Worm (Caenorhabditis elegans) whole organism, L2 larva: ENCODE data around the gene F28G4.4.
A peak's percentile ranks its signal among the peaks of the same experiment; 100 is the strongest.

Source experiments
- C34F6.9 ChIP-seq: fragments of 150-350 bp; optimal IDR thresholded peaks from 2 replicates; lab custom pipeline; 2014; ENCODE audit warnings: missing biosample characterization, missing genetic modification characterization
- F13H6.1 ChIP-seq: sonication (generic microtip); optimal IDR thresholded peaks from 2 replicates; lab custom pipeline; 2016; ENCODE audit warnings: missing genetic modification characterization, missing compliant biosample characterization
- aly-2 ChIP-seq: fragments of 150-350 bp; optimal IDR thresholded peaks from 2 replicates; lab custom pipeline; 2014; ENCODE audit warnings: missing biosample characterization, missing genetic modification characterization
- blmp-1 ChIP-seq: sonication (generic microtip); optimal IDR thresholded peaks from 2 replicates; lab custom pipeline; 2017; ENCODE audit warnings: missing genetic modification characterization, mild to moderate bottlenecking, missing compliant biosample characterization, antibody characterized with exemption, moderate library complexity; ENCODE audit not compliant: insufficient read depth
- ceh-16 ChIP-seq: fragments of 150-350 bp; optimal IDR thresholded peaks from 2 replicates; lab custom pipeline; 2014; ENCODE audit warnings: missing biosample characterization, missing genetic modification characterization
- crh-2 ChIP-seq: sonication (generic microtip); optimal IDR thresholded peaks from 2 replicates; lab custom pipeline; 2017; ENCODE audit warnings: missing biosample characterization, missing genetic modification characterization
- dmd-4 ChIP-seq: sonication (generic microtip); optimal IDR thresholded peaks from 2 replicates; lab custom pipeline; 2017; ENCODE audit warnings: missing biosample characterization, missing genetic modification characterization
- egl-27 ChIP-seq: sonication (generic microtip); optimal IDR thresholded peaks from 3 replicates; lab custom pipeline; 2017; ENCODE audit warnings: missing biosample characterization, missing genetic modification reagents, missing genetic modification characterization
- elt-1 ChIP-seq: fragments of 150-350 bp; optimal IDR thresholded peaks from 2 replicates; lab custom pipeline; 2014; ENCODE audit warnings: missing biosample characterization, missing genetic modification characterization
- fos-1 ChIP-seq: fragments of 150-350 bp; optimal IDR thresholded peaks from 2 replicates; lab custom pipeline; 2014; ENCODE audit warnings: missing biosample characterization, missing genetic modification characterization
- gmeb-1 ChIP-seq: fragments of 150-350 bp; optimal IDR thresholded peaks from 2 replicates; lab custom pipeline; 2014; ENCODE audit warnings: missing biosample characterization, missing genetic modification characterization
- lin-13 ChIP-seq: fragments of 150-350 bp; optimal IDR thresholded peaks from 2 replicates; lab custom pipeline; 2014; ENCODE audit warnings: missing biosample characterization, missing genetic modification reagents, missing genetic modification characterization
- lin-39 ChIP-seq: fragments of 150-350 bp; optimal IDR thresholded peaks from 2 replicates; lab custom pipeline; 2014; ENCODE audit warnings: missing biosample characterization, missing genetic modification reagents, missing genetic modification characterization
- lsy-2 ChIP-seq, 2 experiments: fragments of 150-350 bp in 1 of 2; sonication (generic microtip) in 1 of 2; optimal IDR thresholded peaks; 2 replicates each; lab custom pipeline; 2014 to 2017; ENCODE audit warnings: missing biosample characterization in 2 of 2, missing genetic modification characterization in 2 of 2
- mbf-1 ChIP-seq: sonication (generic microtip); optimal IDR thresholded peaks from 2 replicates; lab custom pipeline; 2017; ENCODE audit warnings: missing biosample characterization, missing genetic modification characterization
- mdl-1 ChIP-seq, 2 experiments: fragments of 150-350 bp in 1 of 2; sonication (generic microtip) in 1 of 2; optimal IDR thresholded peaks; 2 replicates each; lab custom pipeline; 2017; ENCODE audit warnings: missing biosample characterization in 2 of 2, missing genetic modification characterization in 2 of 2
- nhr-10 ChIP-seq: sonication (generic microtip); optimal IDR thresholded peaks from 2 replicates; lab custom pipeline; 2017; ENCODE audit warnings: missing biosample characterization, missing genetic modification characterization
- nhr-11 ChIP-seq: fragments of 150-350 bp; optimal IDR thresholded peaks from 2 replicates; lab custom pipeline; 2014; ENCODE audit warnings: missing biosample characterization, missing genetic modification characterization
- nhr-12 ChIP-seq: fragments of 150-350 bp; optimal IDR thresholded peaks from 2 replicates; lab custom pipeline; 2014; ENCODE audit warnings: missing biosample characterization, missing genetic modification characterization
- nhr-21 ChIP-seq: fragments of 150-350 bp; optimal IDR thresholded peaks from 2 replicates; lab custom pipeline; 2014; ENCODE audit warnings: missing biosample characterization, missing genetic modification characterization
- nhr-237 ChIP-seq: fragments of 150-350 bp; optimal IDR thresholded peaks from 2 replicates; lab custom pipeline; 2014; ENCODE audit warnings: missing biosample characterization, missing genetic modification characterization
- nhr-25 ChIP-seq: fragments of 150-350 bp; sonication (generic microtip); optimal IDR thresholded peaks from 3 replicates; lab custom pipeline; 2014; ENCODE audit warnings: missing biosample characterization, missing genetic modification characterization
- nhr-6 ChIP-seq: fragments of 150-350 bp; optimal IDR thresholded peaks from 2 replicates; lab custom pipeline; 2014; ENCODE audit warnings: missing biosample characterization, missing genetic modification characterization
- peb-1 ChIP-seq: fragments of 150-350 bp; optimal IDR thresholded peaks from 2 replicates; lab custom pipeline; 2014; ENCODE audit warnings: missing biosample characterization, missing genetic modification characterization
- sma-3 ChIP-seq: sonication (generic microtip); optimal IDR thresholded peaks from 2 replicates; lab custom pipeline; 2016; ENCODE audit warnings: missing genetic modification reagents, missing genetic modification characterization, missing compliant biosample characterization
- sma-9 ChIP-seq, 2 experiments: fragments of 150-350 bp in 1 of 2; sonication (generic microtip) in 1 of 2; optimal IDR thresholded peaks; 2 replicates each; lab custom pipeline; 2014 to 2016; ENCODE audit warnings: missing genetic modification characterization in 2 of 2, mild to moderate bottlenecking in 1 of 2, missing biosample characterization in 1 of 2, missing compliant biosample characterization in 1 of 2, missing genetic modification reagents in 1 of 2, moderate library complexity in 1 of 2
- snpc-4 ChIP-seq: fragments of 150-350 bp; optimal IDR thresholded peaks from 2 replicates; lab custom pipeline; 2014; ENCODE audit warnings: missing biosample characterization, missing genetic modification characterization
- unc-39 ChIP-seq: fragments of 150-350 bp; optimal IDR thresholded peaks from 2 replicates; lab custom pipeline; 2014; ENCODE audit warnings: missing biosample characterization, missing genetic modification characterization
- unc-55 ChIP-seq: fragments of 150-350 bp; sonication (generic microtip); optimal IDR thresholded peaks from 3 replicates; lab custom pipeline; 2014; ENCODE audit warnings: missing biosample characterization, missing genetic modification reagents, missing genetic modification characterization
- unc-62 ChIP-seq: fragments of 150-350 bp; optimal IDR thresholded peaks from 2 replicates; lab custom pipeline; 2014; ENCODE audit warnings: missing biosample characterization, missing genetic modification reagents, missing genetic modification characterization
- zag-1 ChIP-seq: fragments of 150-350 bp; optimal IDR thresholded peaks from 2 replicates; lab custom pipeline; 2014; ENCODE audit warnings: missing biosample characterization, missing genetic modification characterization
- ztf-11 ChIP-seq: sonication (generic microtip); optimal IDR thresholded peaks from 2 replicates; lab custom pipeline; 2017; ENCODE audit warnings: missing biosample characterization, missing genetic modification characterization
- ztf-4 ChIP-seq: fragments of 150-350 bp; optimal IDR thresholded peaks from 2 replicates; lab custom pipeline; 2014; ENCODE audit warnings: missing biosample characterization, missing genetic modification characterization

F28G4.4 gene

DNA sequence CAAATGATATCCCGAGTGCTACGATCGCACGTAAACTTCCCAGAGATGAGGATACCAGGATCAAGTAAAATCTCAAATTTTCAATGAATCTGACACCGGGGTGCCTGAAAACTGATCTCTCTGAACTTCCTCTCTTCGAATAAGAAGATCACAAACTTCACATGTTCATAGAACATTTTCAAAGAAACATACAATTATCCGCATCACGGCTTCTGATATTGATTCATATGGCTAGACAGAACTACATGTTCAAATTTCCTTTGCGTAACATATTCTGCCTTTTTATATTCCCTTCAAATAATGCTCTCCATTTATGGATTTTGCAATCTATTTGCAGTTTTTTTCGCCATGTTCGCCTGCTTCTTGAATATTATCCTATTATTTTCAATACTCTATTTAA lies 11.4 kb upstream of the F28G4.4 start, which contains the start of gene srbc-83:
srbc-83 (plus strand) TSS at position 301 of the 400 bp plus-strand sequence.
- TF ChIP-seq unc-62 (no peak), C34F6.9 (tag; lab: Kevin White, UChicago) (no peak), sma-3 (GFP tag; lab: Kevin White, UChicago) (no peak), nhr-237 (tag; lab: Kevin White, UChicago) (no peak), ceh-16 (tag; lab: Kevin White, UChicago) (no peak), snpc-4 (tag; lab: Kevin White, UChicago) (no peak), ztf-11 (no peak), F13H6.1 (tag; lab: Kevin White, UChicago) (no peak), mbf-1 (tag; lab: Kevin White, UChicago) (no peak), lin-13 (GFP tag; lab: Kevin White, UChicago) (no peak), nhr-11 (no peak), unc-55 (no peak), nhr-12 (tag; lab: Kevin White, UChicago) (no peak), mdl-1 (tag; optimal IDR thresholded peaks at IDR 0.05; lab: Kevin White, UChicago) (no peak)

DNA sequence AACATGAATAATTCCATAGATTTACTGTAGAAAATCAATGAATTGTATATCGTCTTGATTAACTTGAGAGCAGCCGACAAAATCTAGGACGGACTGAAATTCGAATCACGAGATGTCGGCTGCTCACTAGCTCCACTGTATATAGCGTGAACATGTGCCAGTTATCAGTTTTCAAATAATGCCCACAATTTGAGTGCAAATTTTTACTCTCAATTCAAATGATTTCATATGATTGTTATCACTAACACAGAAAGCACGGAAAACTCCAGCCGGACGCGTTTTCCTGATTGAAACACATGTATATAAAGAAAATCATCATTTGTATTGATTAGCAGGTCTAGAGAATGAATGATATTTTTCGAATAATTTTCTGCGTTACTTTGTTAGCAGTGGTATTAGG lies 6.7 kb upstream of the F28G4.4 start, which contains the start of gene oac-5:
oac-5 (plus strand) TSS at position 301 of the 400 bp plus-strand sequence.
- TF ChIP-seq lin-13 (GFP tag; lab: Kevin White, UChicago) (no peak), nhr-21 (no peak), ceh-16 (tag; lab: Kevin White, UChicago) (no peak), nhr-10 (no peak), F13H6.1 (tag; lab: Kevin White, UChicago) (no peak), elt-1 (tag; lab: Kevin White, UChicago) (no peak), nhr-6 (no peak), mbf-1 (tag; lab: Kevin White, UChicago) (no peak), fos-1 (tag; lab: Kevin White, UChicago) (no peak), nhr-11 (no peak), unc-39 (tag; lab: Kevin White, UChicago) (no peak), egl-27 (tag; lab: Kevin White, UChicago) (no peak), ztf-4 (tag; lab: Kevin White, UChicago) (no peak), blmp-1 (tag; lab: Kevin White, UChicago) (no peak), lsy-2 (tag; optimal IDR thresholded peaks at IDR 0.05; lab: Kevin White, UChicago) (no peak), peb-1 (tag; lab: Kevin White, UChicago) (no peak), ztf-11 (no peak), lin-39 (tag; lab: Kevin White, UChicago) (no peak)
- TF ChIP-seq, all 48 proteins: peak for 0

ce11 chrV:16287619-16288018 lies 1.9 kb upstream of the F28G4.4 start, which contains the start of gene F28G4.3:
Gene F28G4.3, minus strand, starts transcription at chrV:16287719.
- TF ChIP-seq nhr-25 (tag; lab: Kevin White, UChicago) (no peak), aly-2 (tag; lab: Kevin White, UChicago) (no peak), dmd-4 (no peak), nhr-11 (no peak), lin-39 (tag; lab: Kevin White, UChicago) (no peak)

ce11 chrV:16282147-16282546 lies 3.5 kb downstream of the F28G4.4 start, which contains the start of gene F28G4.2:
Gene F28G4.2, minus strand, starts transcription at chrV:16282321.
- TF ChIP-seq fos-1 (tag; lab: Kevin White, UChicago) = no peak
- TF ChIP-seq blmp-1 (tag; lab: Kevin White, UChicago) = peak; percentile 40
- TF ChIP-seq aly-2 (tag; lab: Kevin White, UChicago) = no peak

- no peak for TF ChIP-seq egl-27 (tag; lab: Kevin White, UChicago)
- TF ChIP-seq unc-62 = no peak
- peak; percentile 45 for TF ChIP-seq gmeb-1
- no peak for TF ChIP-seq zag-1 (tag; lab: Kevin White, UChicago)
- peak; percentile 10 for TF ChIP-seq crh-2
- TF ChIP-seq lin-39 (tag; lab: Kevin White, UChicago) = no peak
- TF ChIP-seq sma-9 (GFP tag; optimal IDR thresholded peaks at IDR 0.05; lab: Kevin White, UChicago) = peak; percentile 76
- no peak for TF ChIP-seq sma-9 (tag; optimal IDR thresholded peaks at IDR 0.05; lab: Kevin White, UChicago)
- no peak for TF ChIP-seq ztf-11
- peak; percentile 64 for TF ChIP-seq fos-1 (tag; lab: Kevin White, UChicago)
Measured at ce11 chrV:16277918-16278317, 7.8 kb downstream of the F28G4.4 start, which contains the start of gene cyp-37B1. Gene cyp-37B1, plus strand, starts transcription at chrV:16278116.
